Fruit fly (Drosophila melanogaster) whole organism, embryonic: ENCODE measurements around the gene CG13891.

Experiments
- CG11456 ChIP-seq: fragments of 200-800 bp; sonication (Bioruptor generic); IDR thresholded peaks from 3 replicates; pipeline ENCODE4 v1.3.6; 2022; ENCODE audit warnings: missing biosample characterization, missing genetic modification characterization
- CG11560 ChIP-seq: fragments of 200-800 bp; sonication (Bioruptor generic); IDR thresholded peaks from 3 replicates; pipeline ENCODE4 v1.3.6; 2022; ENCODE audit warnings: missing biosample characterization, missing genetic modification characterization
- CG32772 ChIP-seq: fragments of 200-800 bp; sonication (Bioruptor generic); IDR thresholded peaks from 2 replicates; pipeline ENCODE4 v1.3.6; 2022; ENCODE audit warnings: missing biosample characterization, missing genetic modification characterization
- CG4328 ChIP-seq: fragments of 200-800 bp; sonication (Bioruptor generic); optimal IDR thresholded peaks from 3 replicates; lab custom pipeline; 2017; ENCODE audit warnings: missing biosample characterization, missing genetic modification reagents, missing genetic modification characterization
- CG7745 ChIP-seq: fragments of 200-800 bp; sonication (Bioruptor generic); optimal IDR thresholded peaks from 2 replicates; lab custom pipeline; 2018; ENCODE audit warnings: missing biosample characterization, mild to moderate bottlenecking, missing genetic modification characterization, moderate library complexity
- CG8765 ChIP-seq: fragments of 200-800 bp; sonication (Bioruptor generic); IDR thresholded peaks from 2 replicates; pipeline ENCODE4 v1.3.6; 2022; ENCODE audit warnings: missing biosample characterization, missing genetic modification characterization
- CG9876 ChIP-seq: fragments of 200-800 bp; sonication (Bioruptor generic); optimal IDR thresholded peaks from 2 replicates; lab custom pipeline; 2016; ENCODE audit warnings: missing biosample characterization, missing genetic modification characterization
- CTCF ChIP-seq: fragments of 200-800 bp; sonication (Bioruptor generic); optimal IDR thresholded peaks from 2 replicates; lab custom pipeline; 2017; ENCODE audit warnings: missing biosample characterization, mild to moderate bottlenecking, missing genetic modification characterization, moderate library complexity
- Sry-δ ChIP-seq: fragments of 200-800 bp; sonication (Bioruptor generic); optimal IDR thresholded peaks from 2 replicates; lab custom pipeline; 2016; ENCODE audit warnings: missing biosample characterization, missing genetic modification characterization
- hkb ChIP-seq, 2 experiments: fragments of 200-800 bp in 1 of 2; fragments of >200 bp in 1 of 2; sonication (Bioruptor generic) in 1 of 2; IDR thresholded peaks in 1 of 2; optimal IDR thresholded peaks in 1 of 2; 2 replicates each; pipeline versions ENCODE4 v1.3.6 to Lab custom; 2017 to 2022; ENCODE audit warnings: missing biosample characterization in 1 of 2, missing genetic modification characterization in 1 of 2
- luna ChIP-seq: fragments of 200-800 bp; sonication (Bioruptor generic); optimal IDR thresholded peaks from 2 replicates; lab custom pipeline; 2016; ENCODE audit warnings: missing biosample characterization, missing genetic modification characterization
- mirr ChIP-seq: fragments of 200-800 bp; sonication (Bioruptor generic); optimal IDR thresholded peaks from 3 replicates; lab custom pipeline; 2018; ENCODE audit warnings: missing biosample characterization, mild to moderate bottlenecking, missing genetic modification characterization
- sim ChIP-seq: fragments of 200-800 bp; sonication (Bioruptor generic); IDR thresholded peaks from 2 replicates; pipeline ENCODE4 v1.3.6; 2022; ENCODE audit warnings: missing biosample characterization, missing genetic modification characterization
- slbo ChIP-seq: fragments of 200-800 bp; sonication (Bioruptor generic); IDR thresholded peaks from 2 replicates; pipeline ENCODE4 v1.3.6; 2022; ENCODE audit warnings: missing biosample characterization, missing genetic modification characterization

- TF ChIP-seq CG11456 (GFP tag; lab: Robert Waterston, UW), result no peak
- TF ChIP-seq slbo (GFP tag; lab: Robert Waterston, UW), result no peak
- TF ChIP-seq CTCF (GFP tag; lab: Kevin White, UChicago), result no peak
- TF ChIP-seq CG32772 (GFP tag; lab: Robert Waterston, UW), result no peak
- no peak for TF ChIP-seq CG8765
- TF ChIP-seq CG7745 (tag; lab: Kevin White, UChicago), result no peak
- TF ChIP-seq luna (GFP tag; lab: Kevin White, UChicago), result no peak
- no peak for TF ChIP-seq CG4328 (GFP tag; lab: Kevin White, UChicago)
- TF ChIP-seq CG11560 (tag; lab: Robert Waterston, UW), result no peak
- no peak for TF ChIP-seq hkb (optimal IDR thresholded peaks at IDR 0.05; lab: Kevin White, UChicago)
- no peak for TF ChIP-seq hkb (GFP tag; IDR thresholded peaks at IDR 0.05; lab: Robert Waterston, UW)
- no peak for TF ChIP-seq sim
- no peak for TF ChIP-seq mirr (GFP tag; lab: Kevin White, UChicago)
- TF ChIP-seq CG9876 (GFP tag; lab: Kevin White, UChicago), result no peak
- no peak for TF ChIP-seq Sry-δ (GFP tag; lab: Kevin White, UChicago)
Measured at dm6 chr3L:388094-388493, 45.6 kb downstream of the CG13891 start.
